Fruit fly (Drosophila melanogaster): ENCODE data around the gene CG15385.
A peak's percentile ranks its signal among the peaks of the same experiment; 100 is the strongest.

CG15385 gene

dm6 chr2L:2220573-2221332 lies 8.4 kb upstream of the CG15385 start, which contains the start of gene papi (continued):
- TF ChIP-seq gem (tag; optimal IDR thresholded peaks at IDR 0.05) (no peak), Dek (tag; optimal IDR thresholded peaks at IDR 0.05) (no peak), Taf1 (GFP tag; IDR thresholded peaks at IDR 0.05) (no peak), ham (GFP tag; IDR thresholded peaks at IDR 0.05) (no peak), Trl (optimal IDR thresholded peaks at IDR 0.05) (no peak), Trl (GFP tag; optimal IDR thresholded peaks at IDR 0.05) (no peak), Dad (GFP tag; optimal IDR thresholded peaks at IDR 0.05) (no peak), Sin3A (optimal IDR thresholded peaks at IDR 0.05) (peak; percentile 22), dysf (GFP tag; IDR thresholded peaks at IDR 0.05) (no peak), otp (GFP tag; IDR thresholded peaks at IDR 0.05) (no peak), Scr (GFP tag; IDR thresholded peaks at IDR 0.05; ENCODE audit: partially characterized antibody) (no peak), Rfx (GFP tag; IDR thresholded peaks at IDR 0.05) (peak; percentile 8; the same call in 1 of the 2 replicates), E2f1 (GFP tag; IDR thresholded peaks at IDR 0.05) (no peak), E2f2 (GFP tag; IDR thresholded peaks at IDR 0.05) (peak; percentile 31; the same call in 1 of the 2 replicates), CG14860 (GFP tag; IDR thresholded peaks at IDR 0.05; ENCODE audit: partially characterized antibody) (no peak), CG12219 (GFP tag; optimal IDR thresholded peaks at IDR 0.05) (no peak), ken (GFP tag; IDR thresholded peaks at IDR 0.05) (no peak), eve (GFP tag; optimal IDR thresholded peaks at IDR 0.05) (no peak), tgo (GFP tag; IDR thresholded peaks at IDR 0.05) (no peak), CG8924 (tag; optimal IDR thresholded peaks at IDR 0.05) (peak; percentile 48), CG8290 (GFP tag; optimal IDR thresholded peaks at IDR 0.05) (no peak), CG8290 (tag; optimal IDR thresholded peaks at IDR 0.05) (peak in 1 of 2 experiments; percentile 34), odd (GFP tag; optimal IDR thresholded peaks at IDR 0.05) (no peak), CG5953 (GFP tag; IDR thresholded peaks at IDR 0.05) (no peak), onecut (GFP tag; IDR thresholded peaks at IDR 0.05) (no peak), HLH54F (GFP tag; optimal IDR thresholded peaks at IDR 0.05) (no peak), CG34376 (GFP tag; optimal IDR thresholded peaks at IDR 0.05) (peak; percentile 44), gfzf (GFP tag; optimal IDR thresholded peaks at IDR 0.05) (peak; percentile 82), br (optimal IDR thresholded peaks at IDR 0.05) (no peak), CG10147 (GFP tag; optimal IDR thresholded peaks at IDR 0.05) (peak; percentile 32), seq (GFP tag; IDR thresholded peaks at IDR 0.05) (no peak), CG14710 (tag; optimal IDR thresholded peaks at IDR 0.05) (peak; percentile 68), Max (GFP tag; optimal IDR thresholded peaks at IDR 0.05) (peak; percentile 69), jumu (GFP tag; optimal IDR thresholded peaks at IDR 0.05) (no peak), CG13624 (GFP tag; optimal IDR thresholded peaks at IDR 0.05) (peak; percentile 4), Ada2b (GFP tag; IDR thresholded peaks at IDR 0.05) (no peak), CG12104 (GFP tag; optimal IDR thresholded peaks at IDR 0.05) (no peak), CG9609 (GFP tag; optimal IDR thresholded peaks at IDR 0.05) (no peak), hkb (optimal IDR thresholded peaks at IDR 0.05) (no peak), hkb (GFP tag; IDR thresholded peaks at IDR 0.05) (peak; percentile 9; the same call in 1 of the 2 replicates), CG10959 (GFP tag; IDR thresholded peaks at IDR 0.05) (no peak), CG16779 (GFP tag; IDR thresholded peaks at IDR 0.05) (no peak), dati (GFP tag; IDR thresholded peaks at IDR 0.05) (no peak), slp2 (GFP tag; optimal IDR thresholded peaks at IDR 0.05) (no peak), tx (GFP tag; optimal IDR thresholded peaks at IDR 0.05) (no peak), CG3281 (GFP tag; optimal IDR thresholded peaks at IDR 0.05) (no peak), Xbp1 (GFP tag; optimal IDR thresholded peaks at IDR 0.05) (peak; percentile 9), CG9817 (tag; optimal IDR thresholded peaks at IDR 0.05) (no peak), hth (optimal IDR thresholded peaks at IDR 0.05) (no peak), pfk (GFP tag; optimal IDR thresholded peaks at IDR 0.05) (no peak), CG10274 (GFP tag; optimal IDR thresholded peaks at IDR 0.05) (no peak), twi (tag; optimal IDR thresholded peaks at IDR 0.05) (no peak), CG11398 (GFP tag; optimal IDR thresholded peaks at IDR 0.05) (no peak)
